Fruit fly (Drosophila melanogaster) whole organism, prepupa: Measurements from ENCODE around the gene Tpi.

Source experiments
- CG10631 ChIP-seq: fragments of 200-800 bp; sonication (Bioruptor generic); optimal IDR thresholded peaks from 2 replicates; lab custom pipeline; 2016; ENCODE audit warnings: missing biosample characterization, missing genetic modification characterization
- CG10669 ChIP-seq: fragments of 200-800 bp; sonication (Bioruptor generic); optimal IDR thresholded peaks from 3 replicates; lab custom pipeline; 2018; ENCODE audit warnings: missing biosample characterization, mild to moderate bottlenecking, missing genetic modification characterization, moderate library complexity
- CG11294 ChIP-seq: fragments of 200-800 bp; sonication (Bioruptor generic); IDR thresholded peaks from 2 replicates; pipeline ENCODE4 v1.3.6; 2022; ENCODE audit warnings: missing biosample characterization, missing genetic modification characterization
- CG11762 ChIP-seq: fragments of 200-800 bp; sonication (Bioruptor generic); optimal IDR thresholded peaks from 3 replicates; lab custom pipeline; 2016; ENCODE audit warnings: missing biosample characterization, missing genetic modification characterization; ENCODE audit not compliant: insufficient read depth
- CG11902 ChIP-seq: fragments of 200-800 bp; sonication (Bioruptor generic); optimal IDR thresholded peaks from 3 replicates; lab custom pipeline; 2016; ENCODE audit warnings: missing biosample characterization, missing genetic modification characterization
- CG15336 ChIP-seq: fragments of 200-800 bp; sonication (Bioruptor generic); IDR thresholded peaks from 2 replicates; pipeline ENCODE4 v1.3.6; 2022; ENCODE audit warnings: missing biosample characterization, missing genetic modification characterization
- CG1621 ChIP-seq: fragments of 200-800 bp; sonication (Bioruptor generic); optimal IDR thresholded peaks from 3 replicates; lab custom pipeline; 2018; ENCODE audit warnings: missing biosample characterization, mild to moderate bottlenecking, missing genetic modification characterization
- CG16779 ChIP-seq: fragments of 200-800 bp; sonication (Bioruptor generic); optimal IDR thresholded peaks from 3 replicates; lab custom pipeline; 2017; ENCODE audit warnings: missing biosample characterization, mild to moderate bottlenecking, missing genetic modification characterization
- CG3032 ChIP-seq: fragments of 200-800 bp; optimal IDR thresholded peaks from 2 replicates; lab custom pipeline; 2019; ENCODE audit warnings: missing biosample characterization, mild to moderate bottlenecking, missing genetic modification characterization, moderate library complexity
- CG31627 ChIP-seq: fragments of 200-800 bp; sonication (Bioruptor generic); optimal IDR thresholded peaks from 3 replicates; lab custom pipeline; 2016; ENCODE audit warnings: missing biosample characterization, missing genetic modification characterization
- CG32006 ChIP-seq: fragments of 200-800 bp; sonication (Bioruptor generic); optimal IDR thresholded peaks from 3 replicates; lab custom pipeline; 2017; ENCODE audit warnings: missing biosample characterization, mild to moderate bottlenecking, missing genetic modification characterization
- CG3919 ChIP-seq: fragments of 200-800 bp; sonication (Bioruptor generic); optimal IDR thresholded peaks from 3 replicates; lab custom pipeline; 2016; ENCODE audit warnings: missing biosample characterization, missing genetic modification characterization
- CG6276 ChIP-seq: fragments of 200-800 bp; sonication (Bioruptor generic); optimal IDR thresholded peaks from 2 replicates; lab custom pipeline; 2017; ENCODE audit warnings: missing biosample characterization, mild to moderate bottlenecking, missing genetic modification characterization
- CG6792 ChIP-seq: fragments of 200-800 bp; sonication (Bioruptor generic); optimal IDR thresholded peaks from 3 replicates; lab custom pipeline; 2016; ENCODE audit warnings: missing biosample characterization, missing genetic modification characterization
- CG6808 ChIP-seq: fragments of 200-800 bp; sonication (Bioruptor generic); optimal IDR thresholded peaks from 3 replicates; lab custom pipeline; 2017; ENCODE audit warnings: missing biosample characterization, missing genetic modification characterization, mild to moderate bottlenecking, moderate library complexity, missing genetic modification reagents
- CG6854 ChIP-seq: fragments of 200-800 bp; sonication (Bioruptor generic); optimal IDR thresholded peaks from 2 replicates; lab custom pipeline; 2017; ENCODE audit warnings: missing biosample characterization, mild to moderate bottlenecking, missing genetic modification characterization
- CG8319 ChIP-seq: fragments of 200-800 bp; sonication (Bioruptor generic); optimal IDR thresholded peaks from 3 replicates; lab custom pipeline; 2016; ENCODE audit warnings: missing biosample characterization, missing genetic modification characterization
- CG8632 ChIP-seq: fragments of 200-800 bp; sonication (Bioruptor generic); optimal IDR thresholded peaks from 3 replicates; lab custom pipeline; 2016; ENCODE audit warnings: missing biosample characterization, missing genetic modification characterization
- CG9139 ChIP-seq: fragments of 200-800 bp; sonication (Bioruptor generic); optimal IDR thresholded peaks from 3 replicates; lab custom pipeline; 2017; ENCODE audit warnings: missing biosample characterization, mild to moderate bottlenecking, missing genetic modification characterization
- Eip75B ChIP-seq: fragments of 200-800 bp; sonication (Bioruptor generic); optimal IDR thresholded peaks from 3 replicates; lab custom pipeline; 2016; ENCODE audit warnings: missing biosample characterization, missing genetic modification characterization
- Eip78C ChIP-seq: fragments of 200-800 bp; sonication (Bioruptor generic); peaks from one replicate; lab custom pipeline; 2016; ENCODE audit warnings: missing biosample characterization, missing genetic modification characterization
- Eip93F ChIP-seq: fragments of 200-800 bp; sonication (Bioruptor generic); optimal IDR thresholded peaks from 2 replicates; lab custom pipeline; 2016; ENCODE audit warnings: missing biosample characterization, mild to moderate bottlenecking, missing genetic modification characterization
- Ets21C ChIP-seq: fragments of 200-800 bp; sonication (Bioruptor generic); optimal IDR thresholded peaks from 3 replicates; lab custom pipeline; 2016; ENCODE audit warnings: missing biosample characterization, missing genetic modification characterization
- Ets96B ChIP-seq: fragments of 200-800 bp; optimal IDR thresholded peaks from 2 replicates; lab custom pipeline; 2019; ENCODE audit warnings: missing biosample characterization, mild to moderate bottlenecking, missing genetic modification characterization, moderate library complexity
- Gug ChIP-seq: fragments of 200-800 bp; sonication (Bioruptor generic); IDR thresholded peaks from 2 replicates; pipeline ENCODE4 v1.3.6; 2022; ENCODE audit warnings: missing biosample characterization, missing genetic modification characterization
- Hr38 ChIP-seq: sonication (Bioruptor generic); optimal IDR thresholded peaks from 2 replicates; lab custom pipeline; 2016; ENCODE audit warnings: missing biosample characterization, missing genetic modification characterization
- Hr39 ChIP-seq: fragments of 200-800 bp; sonication (Bioruptor generic); optimal IDR thresholded peaks from 2 replicates; lab custom pipeline; 2016; ENCODE audit warnings: missing biosample characterization, missing genetic modification characterization
- Hr4 ChIP-seq: fragments of 200-800 bp; sonication (Bioruptor generic); optimal IDR thresholded peaks from 3 replicates; lab custom pipeline; 2016; ENCODE audit warnings: missing biosample characterization, missing genetic modification characterization
- Lpt ChIP-seq: fragments of 200-800 bp; sonication (Bioruptor generic); optimal IDR thresholded peaks from 3 replicates; lab custom pipeline; 2016; ENCODE audit warnings: missing biosample characterization, missing genetic modification characterization
- Met ChIP-seq: fragments of 200-800 bp; sonication (Bioruptor generic); optimal IDR thresholded peaks from 3 replicates; lab custom pipeline; 2016; ENCODE audit warnings: missing biosample characterization, missing genetic modification characterization
- Smox ChIP-seq: fragments of 200-800 bp; sonication (Bioruptor generic); optimal IDR thresholded peaks from 3 replicates; lab custom pipeline; 2016; ENCODE audit warnings: missing biosample characterization, missing genetic modification characterization
- Sox102F ChIP-seq: fragments of 200-800 bp; sonication (Bioruptor generic); optimal IDR thresholded peaks from 2 replicates; lab custom pipeline; 2016; ENCODE audit warnings: missing biosample characterization, mild to moderate bottlenecking, missing genetic modification characterization
- Sox14 ChIP-seq: fragments of 200-800 bp; sonication (Bioruptor generic); optimal IDR thresholded peaks from 3 replicates; lab custom pipeline; 2016; ENCODE audit warnings: missing biosample characterization, missing genetic modification characterization
- Sox15 ChIP-seq: fragments of 200-800 bp; sonication (Bioruptor generic); optimal IDR thresholded peaks from 3 replicates; lab custom pipeline; 2016; ENCODE audit warnings: missing biosample characterization, missing genetic modification characterization
- achi ChIP-seq: fragments of 200-800 bp; sonication (Bioruptor generic); optimal IDR thresholded peaks from 3 replicates; lab custom pipeline; 2016; ENCODE audit warnings: missing biosample characterization, missing genetic modification characterization
- acj6 ChIP-seq: fragments of 200-800 bp; sonication (Bioruptor generic); optimal IDR thresholded peaks from 3 replicates; lab custom pipeline; 2016; ENCODE audit warnings: missing biosample characterization, missing genetic modification characterization
- dsx ChIP-seq: fragments of 200-800 bp; optimal IDR thresholded peaks from 3 replicates; lab custom pipeline; 2019; ENCODE audit warnings: missing biosample characterization, mild to moderate bottlenecking, missing genetic modification characterization, moderate library complexity; ENCODE audit not compliant: poor library complexity, severe bottlenecking
- esn ChIP-seq: fragments of 200-800 bp; sonication (Bioruptor generic); optimal IDR thresholded peaks from 2 replicates; lab custom pipeline; 2016; ENCODE audit warnings: missing biosample characterization, mild to moderate bottlenecking, missing genetic modification characterization, moderate library complexity
- fd59A ChIP-seq: fragments of 200-800 bp; sonication (Bioruptor generic); optimal IDR thresholded peaks from 2 replicates; lab custom pipeline; 2017; ENCODE audit warnings: missing biosample characterization, mild to moderate bottlenecking, missing genetic modification characterization, missing genetic modification reagents
- fkh ChIP-seq: fragments of 200-800 bp; sonication (Bioruptor generic); optimal IDR thresholded peaks from 3 replicates; lab custom pipeline; 2017; ENCODE audit warnings: missing biosample characterization, mild to moderate bottlenecking, missing genetic modification characterization, moderate library complexity
- lz ChIP-seq: fragments of 200-800 bp; sonication (Bioruptor generic); optimal IDR thresholded peaks from 3 replicates; lab custom pipeline; 2016; ENCODE audit warnings: missing biosample characterization, missing genetic modification characterization
- net ChIP-seq: fragments of 200-800 bp; sonication (Bioruptor generic); optimal IDR thresholded peaks from 3 replicates; lab custom pipeline; 2016; ENCODE audit warnings: missing biosample characterization, missing genetic modification characterization
- pdm3 ChIP-seq: fragments of 200-800 bp; sonication (Bioruptor generic); optimal IDR thresholded peaks from 3 replicates; lab custom pipeline; 2016; ENCODE audit warnings: missing biosample characterization, missing genetic modification characterization
- salr ChIP-seq, 2 experiments: fragments of 200-800 bp; sonication (Bioruptor generic); optimal IDR thresholded peaks; 3 replicates each; lab custom pipeline; 2016 to 2018; ENCODE audit warnings: missing biosample characterization in 2 of 2, missing genetic modification characterization in 2 of 2, mild to moderate bottlenecking in 1 of 2
- spab ChIP-seq: fragments of 200-800 bp; sonication (Bioruptor generic); optimal IDR thresholded peaks from 2 replicates; lab custom pipeline; 2017; ENCODE audit warnings: missing biosample characterization, mild to moderate bottlenecking, missing genetic modification characterization, missing genetic modification reagents
- ss ChIP-seq, 2 experiments: fragments of 200-800 bp; sonication (Bioruptor generic); optimal IDR thresholded peaks; 2 replicates in 1 of 2; 3 replicates in 1 of 2; lab custom pipeline; 2017 to 2018; ENCODE audit warnings: mild to moderate bottlenecking in 2 of 2, missing biosample characterization in 2 of 2, missing genetic modification characterization in 2 of 2, moderate library complexity in 1 of 2
- svp ChIP-seq: fragments of 200-800 bp; sonication (Bioruptor generic); peaks from one replicate; lab custom pipeline; 2016; ENCODE audit warnings: missing biosample characterization, missing genetic modification characterization
- topi ChIP-seq: fragments of 200-800 bp; sonication (Bioruptor generic); optimal IDR thresholded peaks from 3 replicates; lab custom pipeline; 2016; ENCODE audit warnings: missing biosample characterization, missing genetic modification characterization

Tpi gene

DNA sequence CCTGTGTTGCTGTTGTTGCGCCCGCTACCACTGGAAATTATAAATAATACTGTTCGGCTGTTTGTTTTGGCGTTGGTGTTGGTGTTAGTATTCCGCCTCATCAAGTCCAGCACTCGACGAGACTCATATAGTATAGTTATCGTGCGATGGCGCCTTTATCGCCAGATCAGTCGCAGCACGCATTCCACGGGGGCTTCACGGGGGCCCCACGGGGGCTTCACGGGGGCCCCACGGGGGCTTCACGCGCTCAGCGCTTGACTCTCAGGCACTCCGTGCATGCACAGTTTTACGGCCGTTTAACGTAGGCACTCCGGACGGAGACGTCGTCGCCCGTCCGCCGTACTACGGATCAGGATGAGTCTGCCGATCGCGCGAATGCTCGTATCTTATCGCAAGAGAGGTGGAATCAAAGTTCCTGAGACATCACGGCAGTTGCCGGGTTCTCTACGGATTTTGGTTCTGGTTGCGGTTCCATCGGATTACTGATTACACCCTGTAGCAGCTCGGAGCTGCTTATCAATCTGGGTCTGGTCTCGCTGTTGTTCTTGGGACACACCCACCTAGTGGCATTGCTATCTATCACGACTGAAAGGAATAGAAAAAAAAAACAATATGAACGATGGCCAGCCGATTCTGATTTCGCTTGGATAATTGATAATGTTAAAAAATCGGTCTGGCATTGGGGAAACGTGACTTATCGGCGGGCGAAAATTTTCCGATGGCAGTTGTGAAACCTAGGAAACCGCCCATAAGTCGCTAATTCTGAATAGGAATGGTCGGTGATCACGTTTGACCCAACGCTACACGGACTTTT lies 31.4 kb downstream of the Tpi start (continued):
- no peak for TF ChIP-seq Sox15

DNA sequence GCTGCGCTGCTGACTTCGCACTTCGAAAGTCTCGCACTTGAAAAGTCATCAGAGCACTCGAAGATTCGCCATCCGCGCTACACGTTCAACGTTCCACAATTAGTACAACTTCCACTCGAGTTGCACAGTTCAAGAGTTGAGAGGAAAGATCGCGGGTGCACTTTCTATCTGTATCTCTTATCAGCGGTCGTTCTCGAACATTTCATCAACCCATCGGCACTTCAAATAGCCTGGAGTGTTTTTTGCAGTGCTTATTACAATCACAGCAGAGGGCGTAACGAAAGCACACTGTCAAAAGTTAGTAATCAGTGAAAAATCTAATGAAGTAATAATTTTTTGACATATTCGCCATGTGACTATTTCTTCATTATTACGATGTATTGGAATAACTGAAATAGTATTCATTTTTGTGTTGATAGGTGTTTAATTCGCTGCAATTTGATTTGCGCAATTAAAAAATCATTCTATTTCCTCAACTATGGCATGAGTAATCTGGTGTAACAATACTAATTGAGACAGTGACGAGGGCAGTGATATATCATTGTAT lies 32.9 kb downstream of the Tpi start:
- TF ChIP-seq Sox102F (no peak), lz (no peak), achi (GFP tag; lab: Kevin White, UChicago) (no peak), CG31627 (GFP tag; lab: Kevin White, UChicago) (peak; percentile 31), CG3919 (GFP tag; lab: Kevin White, UChicago) (no peak), CG9139 (GFP tag; lab: Kevin White, UChicago) (no peak), Eip75B (no peak), Sox15 (peak; percentile 6), CG11294 (GFP tag; lab: Robert Waterston, UW) (0 out of 2 replicates have a peak, but pooled peaks have one; percentile 16), net (no peak), Hr38 (GFP tag; lab: Kevin White, UChicago) (no peak), CG15336 (GFP tag; lab: Robert Waterston, UW) (peak; percentile 62; the same call in 1 of the 2 replicates), Hr39 (peak; percentile 47), CG10631 (GFP tag; lab: Kevin White, UChicago) (no peak), pdm3 (GFP tag; lab: Kevin White, UChicago) (peak; percentile 46), CG6276 (GFP tag; lab: Kevin White, UChicago) (no peak), Ets21C (GFP tag; lab: Kevin White, UChicago) (no peak), CG6792 (GFP tag; lab: Kevin White, UChicago) (no peak), ss (GFP tag; optimal IDR thresholded peaks at IDR 0.05; lab: Kevin White, UChicago) (no peak), Eip78C (GFP tag; lab: Kevin White, UChicago) (no peak), topi (GFP tag; lab: Kevin White, UChicago) (no peak), CG16779 (tag; lab: Kevin White, UChicago) (no peak), CG3032 (peak; percentile 18), Lpt (GFP tag; lab: Kevin White, UChicago) (no peak), esn (GFP tag; lab: Kevin White, UChicago) (no peak), spab (no peak), CG10669 (peak; percentile 13), CG1621 (tag; lab: Kevin White, UChicago) (peak; percentile 21), fkh (GFP tag; lab: Kevin White, UChicago) (no peak), Eip93F (no peak), Gug (GFP tag; lab: Robert Waterston, UW) (peak; percentile 38; the same call in 1 of the 2 replicates), CG6808 (GFP tag; lab: Kevin White, UChicago) (no peak), CG6854 (GFP tag; lab: Kevin White, UChicago) (no peak), svp (GFP tag; lab: Kevin White, UChicago) (peak; percentile 93), CG8319 (GFP tag; lab: Kevin White, UChicago) (peak; percentile 15), Sox14 (GFP tag; lab: Kevin White, UChicago) (peak; percentile 4), Smox (GFP tag; lab: Kevin White, UChicago) (no peak), dsx (GFP tag; lab: Kevin White, UChicago) (no peak), CG11902 (GFP tag; lab: Kevin White, UChicago) (no peak), CG8632 (GFP tag; lab: Kevin White, UChicago) (peak; percentile 25), CG11762 (no peak), Hr4 (GFP tag; lab: Kevin White, UChicago) (peak; percentile 43), Ets96B (peak; percentile 27), fd59A (GFP tag; lab: Kevin White, UChicago) (no peak), CG32006 (peak; percentile 46), acj6 (GFP tag; lab: Kevin White, UChicago) (peak; percentile 39), salr (GFP tag; optimal IDR thresholded peaks at IDR 0.05; lab: Kevin White, UChicago) (peak in 1 of 2 experiments; percentile 40), Met (GFP tag; lab: Kevin White, UChicago) (peak; percentile 51)
